1 fruit fly cellular context compared by ENCODE assay signal in the genomic region with DNA sequence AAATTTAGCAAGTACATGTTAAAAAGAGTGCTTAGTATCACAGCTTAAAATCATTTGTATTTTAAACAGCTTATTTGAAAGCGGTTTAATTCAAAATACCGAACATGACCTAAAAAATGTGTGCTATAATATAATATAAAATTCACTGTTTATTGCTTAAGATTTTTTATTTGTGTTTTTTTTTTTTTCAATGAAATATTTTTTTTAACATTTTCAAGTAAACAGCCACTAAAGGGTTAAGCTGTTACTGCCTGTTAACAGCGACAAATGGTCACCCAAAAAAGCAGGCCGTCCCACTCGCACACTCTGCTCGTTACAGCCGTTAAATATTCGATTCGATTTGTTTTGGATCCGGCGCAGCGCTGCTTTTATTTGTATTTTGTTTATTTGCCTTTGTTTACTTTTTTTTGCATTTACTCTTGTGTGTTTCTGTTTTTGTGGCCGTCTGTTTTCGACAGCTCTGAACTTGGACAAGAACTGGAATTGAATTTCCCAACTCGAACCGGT.
TF ChIP-seq lines count a peak whose summit lies in the region.

No protein-coding gene starts in this region.

TF ChIP-seq in whole organism, embryonic, 481 proteins besides CTCF, POLR2A, EP300 and RAD21 (continued from another document):
- TF ChIP-seq klu (GFP tag; IDR thresholded peaks at IDR 0.05; lab: Robert Waterston, UW) (no peak), cad (GFP tag; optimal IDR thresholded peaks at IDR 0.05; lab: Kevin White, UChicago) (no peak), Ets65A (GFP tag; lab: Kevin White, UChicago) (no peak), Neu2 (GFP tag; optimal IDR thresholded peaks at IDR 0.05; lab: Kevin White, UChicago; ENCODE audit: borderline replicate concordance) (no peak), CG4282 (GFP tag; optimal IDR thresholded peaks at IDR 0.05; lab: Kevin White, UChicago) (no peak), caup (GFP tag; optimal IDR thresholded peaks at IDR 0.05; lab: Kevin White, UChicago; ENCODE audit: severe bottlenecking) (no peak), GATAe (GFP tag; conservative IDR thresholded peaks at IDR 0.05; lab: Robert Waterston, UW) (no peak), BtbVII (GFP tag; optimal IDR thresholded peaks at IDR 0.05; lab: Kevin White, UChicago) (no peak), Taf1 (GFP tag; IDR thresholded peaks at IDR 0.05; lab: Robert Waterston, UW) (no peak), vvl (GFP tag; IDR thresholded peaks at IDR 0.05; lab: Robert Waterston, UW) (peak; percentile 32; the same call in 1 of the 2 replicates), Elba2 (GFP tag; optimal IDR thresholded peaks at IDR 0.05; lab: Kevin White, UChicago) (no peak), Myb (GFP tag; optimal IDR thresholded peaks at IDR 0.05; lab: Kevin White, UChicago) (no peak), Oli (tag; optimal IDR thresholded peaks at IDR 0.05; lab: Kevin White, UChicago) (no peak), CG10321 (GFP tag; IDR thresholded peaks at IDR 0.05; lab: Robert Waterston, UW) (0 out of 2 replicates have a peak, but pooled peaks have one; percentile 18), sens (GFP tag; lab: Kevin White, UChicago) (peak; percentile 41), Lim3 (GFP tag; IDR thresholded peaks at IDR 0.05; lab: Robert Waterston, UW) (no peak), sqz (GFP tag; optimal IDR thresholded peaks at IDR 0.05; lab: Kevin White, UChicago) (peak; percentile 28), schlank (tag; optimal IDR thresholded peaks at IDR 0.05; lab: Kevin White, UChicago) (no peak), B-H2 (GFP tag; optimal IDR thresholded peaks at IDR 0.05; lab: Kevin White, UChicago) (no peak), CG10267 (tag; optimal IDR thresholded peaks at IDR 0.05; lab: Kevin White, UChicago) (no peak), CG33557 (GFP tag; optimal IDR thresholded peaks at IDR 0.05; lab: Kevin White, UChicago) (no peak), Trl (optimal IDR thresholded peaks at IDR 0.05; lab: Kevin White, UChicago) (no peak), Trl (GFP tag; optimal IDR thresholded peaks at IDR 0.05; lab: Kevin White, UChicago) (no peak), pho (GFP tag; optimal IDR thresholded peaks at IDR 0.05; lab: Kevin White, UChicago) (no peak), ewg (GFP tag; optimal IDR thresholded peaks at IDR 0.05; lab: Kevin White, UChicago) (no peak), CG6175 (GFP tag; IDR thresholded peaks at IDR 0.05; lab: Robert Waterston, UW) (no peak), D (optimal IDR thresholded peaks at IDR 0.05; lab: Kevin White, UChicago) (no peak), D (GFP tag; optimal IDR thresholded peaks at IDR 0.05; lab: Kevin White, UChicago) (no peak), zfh2 (GFP tag; optimal IDR thresholded peaks at IDR 0.05; lab: Kevin White, UChicago) (no peak), Blimp-1 (GFP tag; optimal IDR thresholded peaks at IDR 0.05; lab: Kevin White, UChicago) (no peak), toy (GFP tag; IDR thresholded peaks at IDR 0.05; lab: Robert Waterston, UW) (no peak), CG13287 (GFP tag; IDR thresholded peaks at IDR 0.05; lab: Robert Waterston, UW; ENCODE audit: partially characterized antibody) (no peak; the same call in 1 of the 2 replicates), bab2 (GFP tag; optimal IDR thresholded peaks at IDR 0.05; lab: Kevin White, UChicago) (no peak), Hmr (GFP tag; optimal IDR thresholded peaks at IDR 0.05; lab: Kevin White, UChicago) (no peak), PHDP (tag; optimal IDR thresholded peaks at IDR 0.05; lab: Kevin White, UChicago) (no peak), cwo (GFP tag; optimal IDR thresholded peaks at IDR 0.05; lab: Kevin White, UChicago) (no peak), CG31388 (GFP tag; optimal IDR thresholded peaks at IDR 0.05; lab: Kevin White, UChicago) (no peak), CG10274 (GFP tag; optimal IDR thresholded peaks at IDR 0.05; lab: Kevin White, UChicago) (no peak), Scr (GFP tag; IDR thresholded peaks at IDR 0.05; lab: Robert Waterston, UW; ENCODE audit: partially characterized antibody) (no peak), pnt (GFP tag; optimal IDR thresholded peaks at IDR 0.05; lab: Kevin White, UChicago) (no peak), ssp (GFP tag; IDR thresholded peaks at IDR 0.05; lab: Robert Waterston, UW) (no peak), lov (optimal IDR thresholded peaks at IDR 0.05; lab: Kevin White, UChicago) (no peak), lov (GFP tag; IDR thresholded peaks at IDR 0.05; lab: Robert Waterston, UW) (no peak), NC2α (GFP tag; optimal IDR thresholded peaks at IDR 0.05; lab: Kevin White, UChicago) (no peak), Fer2 (tag; optimal IDR thresholded peaks at IDR 0.05; lab: Kevin White, UChicago) (no peak), gsb-n (tag; optimal IDR thresholded peaks at IDR 0.05; lab: Kevin White, UChicago) (no peak), repo (GFP tag; optimal IDR thresholded peaks at IDR 0.05; lab: Kevin White, UChicago) (no peak), dmrt99B (tag; optimal IDR thresholded peaks at IDR 0.05; lab: Kevin White, UChicago) (no peak), MESR4 (GFP tag; optimal IDR thresholded peaks at IDR 0.05; lab: Kevin White, UChicago) (no peak), ranshi (GFP tag; IDR thresholded peaks at IDR 0.05; lab: Robert Waterston, UW) (peak; percentile 71), CG4424 (GFP tag; optimal IDR thresholded peaks at IDR 0.05; lab: Kevin White, UChicago) (no peak), bcd (GFP tag; optimal IDR thresholded peaks at IDR 0.05; lab: Kevin White, UChicago) (no peak), HmgZ (tag; optimal IDR thresholded peaks at IDR 0.05; lab: Kevin White, UChicago) (no peak), CG32767 (GFP tag; IDR thresholded peaks at IDR 0.05; lab: Robert Waterston, UW) (no peak), Meics (GFP tag; optimal IDR thresholded peaks at IDR 0.05; lab: Kevin White, UChicago) (peak; percentile 15), danr (GFP tag; IDR thresholded peaks at IDR 0.05; lab: Robert Waterston, UW) (no peak), CG14860 (GFP tag; IDR thresholded peaks at IDR 0.05; lab: Robert Waterston, UW; ENCODE audit: partially characterized antibody) (no peak), CG8944 (GFP tag; optimal IDR thresholded peaks at IDR 0.05; lab: Kevin White, UChicago) (no peak), stwl (tag; optimal IDR thresholded peaks at IDR 0.05; lab: Kevin White, UChicago) (no peak), CG15073 (GFP tag; optimal IDR thresholded peaks at IDR 0.05; lab: Kevin White, UChicago) (no peak), jumu (GFP tag; optimal IDR thresholded peaks at IDR 0.05; lab: Kevin White, UChicago) (no peak), kah (GFP tag; optimal IDR thresholded peaks at IDR 0.05; lab: Kevin White, UChicago) (no peak), ems (GFP tag; optimal IDR thresholded peaks at IDR 0.05; lab: Kevin White, UChicago) (no peak), pb (GFP tag; optimal IDR thresholded peaks at IDR 0.05; lab: Kevin White, UChicago) (no peak), scrt (GFP tag; optimal IDR thresholded peaks at IDR 0.05; lab: Kevin White, UChicago) (no peak), Dfd (GFP tag; optimal IDR thresholded peaks at IDR 0.05; lab: Kevin White, UChicago) (no peak), YL-1 (GFP tag; optimal IDR thresholded peaks at IDR 0.05; lab: Kevin White, UChicago) (no peak), mld (GFP tag; IDR thresholded peaks at IDR 0.05; lab: Robert Waterston, UW; ENCODE audit: partially characterized antibody) (no peak), CG18262 (tag; optimal IDR thresholded peaks at IDR 0.05; lab: Kevin White, UChicago) (no peak)
